Fruit fly (Drosophila melanogaster) whole organism, prepupa: ENCODE measurements around the gene CG12054.

Experiments
- CG10631 ChIP-seq: fragments of 200-800 bp; sonication (Bioruptor generic); optimal IDR thresholded peaks from 2 replicates; lab custom pipeline; 2016; ENCODE audit warnings: missing biosample characterization, missing genetic modification characterization
- CG11902 ChIP-seq: fragments of 200-800 bp; sonication (Bioruptor generic); optimal IDR thresholded peaks from 3 replicates; lab custom pipeline; 2016; ENCODE audit warnings: missing biosample characterization, missing genetic modification characterization
- CG6792 ChIP-seq: fragments of 200-800 bp; sonication (Bioruptor generic); optimal IDR thresholded peaks from 3 replicates; lab custom pipeline; 2016; ENCODE audit warnings: missing biosample characterization, missing genetic modification characterization
- CG8632 ChIP-seq: fragments of 200-800 bp; sonication (Bioruptor generic); optimal IDR thresholded peaks from 3 replicates; lab custom pipeline; 2016; ENCODE audit warnings: missing biosample characterization, missing genetic modification characterization
- Eip75B ChIP-seq: fragments of 200-800 bp; sonication (Bioruptor generic); optimal IDR thresholded peaks from 3 replicates; lab custom pipeline; 2016; ENCODE audit warnings: missing biosample characterization, missing genetic modification characterization

DNA sequence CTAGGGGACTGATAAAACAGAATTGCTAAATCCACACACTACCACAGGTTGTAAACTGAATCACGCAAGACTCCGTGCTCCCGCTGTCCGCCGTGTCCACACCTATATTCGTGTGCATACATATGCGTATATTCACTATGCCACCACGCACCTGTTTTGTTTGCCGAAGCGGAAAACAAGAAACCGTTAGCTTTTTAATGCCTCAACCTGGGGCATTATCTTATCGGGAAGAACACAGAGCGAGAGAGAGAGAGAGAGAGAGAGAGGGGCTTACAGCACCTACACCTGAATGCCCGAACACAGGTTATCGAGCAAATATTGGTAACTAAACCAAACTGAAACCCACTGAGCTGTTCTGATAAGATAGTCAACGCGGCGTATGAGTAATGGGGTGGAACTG, 25.9 kb upstream of the CG12054 start:
- TF ChIP-seq CG8632 (no peak), Eip75B (GFP tag; lab: Kevin White, UChicago) (no peak), CG11902 (GFP tag; lab: Kevin White, UChicago) (no peak), CG6792 (GFP tag; lab: Kevin White, UChicago) (no peak), CG10631 (GFP tag; lab: Kevin White, UChicago) (no peak)
